Worm (Caenorhabditis elegans) whole organism, L1 larva: ENCODE measurements around the gene K01A2.10.

ENCODE experiments used
- C34B4.2 ChIP-seq: sonication (generic microtip); optimal IDR thresholded peaks from 2 replicates; lab custom pipeline; 2017; ENCODE audit warnings: mild to moderate bottlenecking, missing genetic modification characterization, missing compliant biosample characterization
- F16B12.6 ChIP-seq: fragments of 150-350 bp; optimal IDR thresholded peaks from 2 replicates; lab custom pipeline; 2014; ENCODE audit warnings: missing biosample characterization, missing genetic modification characterization
- aha-1 ChIP-seq: fragments of 150-350 bp; optimal IDR thresholded peaks from 2 replicates; lab custom pipeline; 2014; ENCODE audit warnings: missing biosample characterization, missing genetic modification characterization
- aly-2 ChIP-seq: fragments of 150-350 bp; optimal IDR thresholded peaks from 2 replicates; lab custom pipeline; 2014; ENCODE audit warnings: missing biosample characterization, missing genetic modification characterization
- blmp-1 ChIP-seq: fragments of 150-350 bp; optimal IDR thresholded peaks from 2 replicates; lab custom pipeline; 2014; ENCODE audit warnings: missing biosample characterization, missing genetic modification characterization
- ceh-63 ChIP-seq: fragments of 200-800 bp; sonication (Bioruptor generic); optimal IDR thresholded peaks from 2 replicates; lab custom pipeline; 2018; ENCODE audit warnings: mild to moderate bottlenecking, missing genetic modification characterization, missing compliant biosample characterization
- ceh-8 ChIP-seq: fragments of 200-800 bp; sonication (Bioruptor generic); optimal IDR thresholded peaks from 2 replicates; lab custom pipeline; 2018; ENCODE audit warnings: mild to moderate bottlenecking, missing genetic modification characterization, moderate library complexity, missing compliant biosample characterization
- ces-1 ChIP-seq: fragments of 150-350 bp; optimal IDR thresholded peaks from 2 replicates; lab custom pipeline; 2014; ENCODE audit warnings: missing biosample characterization, missing genetic modification reagents, missing genetic modification characterization
- efl-1 ChIP-seq, 4 experiments: fragments of 150-350 bp; optimal IDR thresholded peaks in 3 of 4; peaks in 1 of 4; 1 replicate in 1 of 4; 2 replicates in 3 of 4; lab custom pipeline; 2014; ENCODE audit warnings: missing biosample characterization in 2 of 4, missing genetic modification characterization in 2 of 4, missing genetic modification reagents in 2 of 4
- efl-3 ChIP-seq: fragments of 200-800 bp; sonication (Bioruptor generic); optimal IDR thresholded peaks from 2 replicates; lab custom pipeline; 2018; ENCODE audit warnings: mild to moderate bottlenecking, missing genetic modification characterization, missing compliant biosample characterization
- egl-13 ChIP-seq: sonication (generic microtip); optimal IDR thresholded peaks from 2 replicates; lab custom pipeline; 2016; ENCODE audit warnings: missing genotype, missing genetic modification reagents, missing genetic modification characterization, missing compliant biosample characterization
- egl-27 ChIP-seq, 2 experiments: fragments of 150-350 bp in 1 of 2; sonication (generic microtip); optimal IDR thresholded peaks; 3 replicates each; lab custom pipeline; 2017 to 2018; ENCODE audit warnings: missing biosample characterization in 2 of 2, missing genetic modification characterization in 2 of 2, missing genetic modification reagents in 2 of 2
- elt-2 ChIP-seq: sonication (generic microtip); optimal IDR thresholded peaks from 2 replicates; lab custom pipeline; 2016; ENCODE audit warnings: missing genetic modification characterization, mild to moderate bottlenecking, inconsistent platforms, missing compliant biosample characterization, missing genetic modification reagents
- elt-3 ChIP-seq, 6 experiments: fragments of 150-350 bp in 1 of 6; sonication (generic microtip); optimal IDR thresholded peaks; 2 replicates each; lab custom pipeline; 2017 to 2018; ENCODE audit warnings: missing biosample characterization in 6 of 6, missing genetic modification characterization in 6 of 6, inconsistent platforms in 1 of 6
- fkh-4 ChIP-seq: sonication (generic microtip); optimal IDR thresholded peaks from 2 replicates; lab custom pipeline; 2016; ENCODE audit warnings: missing compliant biosample characterization, missing genetic modification characterization, borderline replicate concordance
- fkh-8 ChIP-seq: sonication (generic microtip); optimal IDR thresholded peaks from 2 replicates; lab custom pipeline; 2016; ENCODE audit warnings: mild to moderate bottlenecking, missing genetic modification characterization, missing compliant biosample characterization
- fos-1 ChIP-seq: fragments of 150-350 bp; optimal IDR thresholded peaks from 2 replicates; lab custom pipeline; 2014; ENCODE audit warnings: missing biosample characterization, missing genetic modification characterization
- grh-1 ChIP-seq: fragments of 200-800 bp; sonication (Bioruptor generic); IDR thresholded peaks from 2 replicates; pipeline ENCODE4 v1.3.6; 2022; ENCODE audit warnings: missing genetic modification reagents, missing genetic modification characterization, missing compliant biosample characterization
- irx-1 ChIP-seq: sonication (generic microtip); optimal IDR thresholded peaks from 2 replicates; lab custom pipeline; 2016; ENCODE audit warnings: missing genetic modification characterization, missing compliant biosample characterization
- isw-1 ChIP-seq: fragments of 200-800 bp; sonication (Bioruptor generic); IDR thresholded peaks from 2 replicates; pipeline ENCODE4 v1.3.6; 2022; ENCODE audit warnings: missing genetic modification characterization, missing compliant biosample characterization
- lin-13 ChIP-seq: fragments of 150-350 bp; optimal IDR thresholded peaks from 2 replicates; lab custom pipeline; 2014; ENCODE audit warnings: missing biosample characterization, missing genetic modification reagents, missing genetic modification characterization
- lin-39 ChIP-seq: fragments of 150-350 bp; optimal IDR thresholded peaks from 2 replicates; lab custom pipeline; 2014; ENCODE audit warnings: missing biosample characterization, missing genetic modification reagents, missing genetic modification characterization
- lir-3 ChIP-seq: sonication (generic microtip); optimal IDR thresholded peaks from 2 replicates; lab custom pipeline; 2016; ENCODE audit warnings: mild to moderate bottlenecking, missing genetic modification characterization, moderate library complexity, missing compliant biosample characterization; ENCODE audit not compliant: poor library complexity
- mep-1 ChIP-seq: fragments of 150-350 bp; optimal IDR thresholded peaks from 2 replicates; lab custom pipeline; 2014; ENCODE audit warnings: missing biosample characterization, missing genetic modification characterization
- nhr-11 ChIP-seq: fragments of 150-350 bp; optimal IDR thresholded peaks from 2 replicates; lab custom pipeline; 2014; ENCODE audit warnings: missing biosample characterization, missing genetic modification characterization
- nhr-19 ChIP-seq: fragments of 200-800 bp; sonication (Bioruptor generic); conservative IDR thresholded peaks from 2 replicates; pipeline ENCODE4 v1.3.6; 2022; ENCODE audit warnings: missing genetic modification characterization, missing compliant biosample characterization
- nhr-20 ChIP-seq: sonication (generic microtip); optimal IDR thresholded peaks from 2 replicates; lab custom pipeline; 2016; ENCODE audit warnings: mild to moderate bottlenecking, missing genetic modification characterization, missing compliant biosample characterization
- nhr-237 ChIP-seq: fragments of 150-350 bp; optimal IDR thresholded peaks from 2 replicates; lab custom pipeline; 2014; ENCODE audit warnings: missing biosample characterization, missing genetic modification characterization
- nhr-47 ChIP-seq: sonication (generic microtip); optimal IDR thresholded peaks from 2 replicates; lab custom pipeline; 2016; ENCODE audit warnings: mild to moderate bottlenecking, missing genetic modification characterization, moderate library complexity, missing compliant biosample characterization
- nhr-85 ChIP-seq: sonication (generic microtip); peaks from one replicate; lab custom pipeline; 2016; ENCODE audit warnings: missing genetic modification characterization, inconsistent platforms, missing compliant biosample characterization
- pag-3 ChIP-seq: sonication (generic microtip); optimal IDR thresholded peaks from 2 replicates; lab custom pipeline; 2017; ENCODE audit warnings: missing genetic modification characterization, mild to moderate bottlenecking, missing compliant biosample characterization, antibody characterized with exemption, borderline replicate concordance; ENCODE audit not compliant: insufficient read depth
- pax-3 ChIP-seq: fragments of 200-800 bp; sonication (Bioruptor generic); optimal IDR thresholded peaks from 2 replicates; lab custom pipeline; 2018; ENCODE audit warnings: mild to moderate bottlenecking, missing genetic modification characterization, moderate library complexity, missing compliant biosample characterization
- rnt-1 ChIP-seq: sonication (generic microtip); optimal IDR thresholded peaks from 2 replicates; lab custom pipeline; 2016; ENCODE audit warnings: mild to moderate bottlenecking, missing genetic modification characterization, moderate library complexity, missing compliant biosample characterization
- sup-37 ChIP-seq: fragments of 200-800 bp; sonication (Bioruptor generic); optimal IDR thresholded peaks from 2 replicates; lab custom pipeline; 2018; ENCODE audit warnings: mild to moderate bottlenecking, missing genetic modification characterization, missing compliant biosample characterization
- tbx-2 ChIP-seq: sonication (generic microtip); optimal IDR thresholded peaks from 2 replicates; lab custom pipeline; 2016; ENCODE audit warnings: missing genetic modification characterization, missing compliant biosample characterization
- tlp-1 ChIP-seq: fragments of 150-350 bp; optimal IDR thresholded peaks from 2 replicates; lab custom pipeline; 2014; ENCODE audit warnings: missing biosample characterization, missing genetic modification characterization
- unc-98 ChIP-seq: fragments of 200-800 bp; sonication (Bioruptor generic); IDR thresholded peaks from 2 replicates; pipeline ENCODE4 v1.3.6; 2022; ENCODE audit warnings: missing genetic modification characterization, missing compliant biosample characterization
- xbp-1 ChIP-seq: sonication (generic microtip); optimal IDR thresholded peaks from 2 replicates; lab custom pipeline; 2016; ENCODE audit warnings: missing genetic modification characterization, missing compliant biosample characterization
- zip-4 ChIP-seq: fragments of 200-800 bp; sonication (Bioruptor generic); optimal IDR thresholded peaks from 2 replicates; lab custom pipeline; 2018; ENCODE audit warnings: mild to moderate bottlenecking, missing genetic modification characterization, moderate library complexity, missing compliant biosample characterization
- ztf-4 ChIP-seq: fragments of 150-350 bp; optimal IDR thresholded peaks from 2 replicates; lab custom pipeline; 2014; ENCODE audit warnings: missing biosample characterization, missing genetic modification characterization

Gene K01A2.10

ce11 chrII:341282-341681 is 18.4 kb upstream of the K01A2.10 start:
- TF ChIP-seq elt-2 (no peak), fkh-8 (tag; lab: Kevin White, UChicago) (no peak)

- no peak for TF ChIP-seq efl-1 (optimal IDR thresholded peaks at IDR 0.05; lab: Kevin White, UChicago)
- TF ChIP-seq efl-1 (GFP tag; optimal IDR thresholded peaks at IDR 0.05 in 1 of 2; lab: Kevin White, UChicago): peak in 1 of 2 experiments; percentile 28
- no peak for TF ChIP-seq blmp-1 (tag; lab: Kevin White, UChicago)
- TF ChIP-seq nhr-20 (tag; lab: Kevin White, UChicago): no peak
- TF ChIP-seq egl-27 (tag; optimal IDR thresholded peaks at IDR 0.05; lab: Kevin White, UChicago): no peak
- TF ChIP-seq, all 84 proteins: peak for 1
These were observed 17.8 kb upstream of the K01A2.10 start for ce11 chrII:340714-341113.

ce11 chrII:340224-340623 is 17.3 kb upstream of the K01A2.10 start, which contains the start of gene clc-31:
Gene clc-31, plus strand, starts transcription at chrII:340524.
- TF ChIP-seq lin-39: no peak
- no peak for TF ChIP-seq pax-3 (tag; lab: Kevin White, UChicago)
- no peak for TF ChIP-seq F16B12.6 (tag; lab: Kevin White, UChicago)
- peak; percentile 87 for TF ChIP-seq ceh-8

- TF ChIP-seq pag-3 (tag; lab: Kevin White, UChicago) (no peak), egl-13 (no peak), blmp-1 (tag; lab: Kevin White, UChicago) (peak; percentile 97), nhr-85 (tag; lab: Kevin White, UChicago) (peak; percentile 17), isw-1 (no peak)
These were observed 14.4 kb upstream of the K01A2.10 start, which contains the start of gene cpn-2 for ce11 chrII:337233-337832. Gene cpn-2, plus strand, starts transcription at chrII:337782.

ce11 chrII:334828-335227 is 11.9 kb upstream of the K01A2.10 start:
- TF ChIP-seq pax-3 (tag; lab: Kevin White, UChicago): peak; percentile 75
- no peak for TF ChIP-seq ztf-4 (tag; lab: Kevin White, UChicago)
- TF ChIP-seq unc-98 (GFP tag; lab: Robert Waterston, UW): no peak
- no peak for TF ChIP-seq ces-1 (GFP tag; lab: Kevin White, UChicago)
- TF ChIP-seq nhr-11 (tag; lab: Kevin White, UChicago): peak; percentile 48
- no peak for TF ChIP-seq fkh-4 (tag; lab: Kevin White, UChicago)
- no peak for TF ChIP-seq efl-3
- TF ChIP-seq C34B4.2 (tag; lab: Kevin White, UChicago): no peak
- TF ChIP-seq fkh-8 (tag; lab: Kevin White, UChicago): peak; percentile 79
- TF ChIP-seq rnt-1: no peak
- no peak for TF ChIP-seq grh-1
- TF ChIP-seq nhr-47 (tag; lab: Kevin White, UChicago): peak; percentile 13
- TF ChIP-seq zip-4: no peak

ce11 chrII:333853-334449 is 11.1 kb upstream of the K01A2.10 start:
- TF ChIP-seq ztf-4 (tag; lab: Kevin White, UChicago) (no peak), elt-3 (tag; optimal IDR thresholded peaks at IDR 0.05; lab: Kevin White, UChicago) (peak in 4 of 6 experiments; percentile 25 to 65 (median 51)), nhr-19 (no peak), nhr-20 (tag; lab: Kevin White, UChicago) (no peak), tlp-1 (tag; lab: Kevin White, UChicago) (no peak), pag-3 (tag; lab: Kevin White, UChicago) (no peak), mep-1 (tag; lab: Kevin White, UChicago) (no peak), fos-1 (tag; lab: Kevin White, UChicago) (no peak), sup-37 (GFP tag; lab: Kevin White, UChicago) (no peak), tbx-2 (tag; lab: Kevin White, UChicago) (no peak), xbp-1 (tag; lab: Kevin White, UChicago) (no peak), lir-3 (tag; lab: Kevin White, UChicago) (no peak), lin-13 (GFP tag; lab: Kevin White, UChicago) (no peak), egl-13 (no peak), aha-1 (tag; lab: Kevin White, UChicago) (no peak), nhr-47 (tag; lab: Kevin White, UChicago) (no peak), irx-1 (tag; lab: Kevin White, UChicago) (no peak), aly-2 (tag; lab: Kevin White, UChicago) (no peak), blmp-1 (tag; lab: Kevin White, UChicago) (peak; percentile 97), nhr-237 (tag; lab: Kevin White, UChicago) (no peak), ceh-63 (GFP tag; lab: Kevin White, UChicago) (no peak), elt-2 (peak; percentile 52)
